Worm (Caenorhabditis elegans) whole organism, L1 larva: ENCODE data around the gene F22B3.5.

Experiments used
- aly-2 ChIP-seq: fragments of 150-350 bp; optimal IDR thresholded peaks from 2 replicates; lab custom pipeline; 2014; ENCODE audit warnings: missing biosample characterization, missing genetic modification characterization
- ama-1 ChIP-seq: fragments of 150-350 bp; optimal IDR thresholded peaks from 2 replicates; lab custom pipeline; 2014
- fkh-10 ChIP-seq: sonication (generic microtip); optimal IDR thresholded peaks from 2 replicates; lab custom pipeline; 2017; ENCODE audit warnings: missing biosample characterization, missing genetic modification reagents, missing genetic modification characterization
- mep-1 ChIP-seq: fragments of 150-350 bp; optimal IDR thresholded peaks from 2 replicates; lab custom pipeline; 2014; ENCODE audit warnings: missing biosample characterization, missing genetic modification characterization
- nhr-237 ChIP-seq: fragments of 150-350 bp; optimal IDR thresholded peaks from 2 replicates; lab custom pipeline; 2014; ENCODE audit warnings: missing biosample characterization, missing genetic modification characterization
- rnt-1 ChIP-seq: sonication (generic microtip); optimal IDR thresholded peaks from 2 replicates; lab custom pipeline; 2016; ENCODE audit warnings: mild to moderate bottlenecking, missing genetic modification characterization, moderate library complexity, missing compliant biosample characterization
- skn-1 ChIP-seq: fragments of 150-350 bp; optimal IDR thresholded peaks from 2 replicates; lab custom pipeline; 2014; ENCODE audit warnings: missing biosample characterization, missing genetic modification characterization
- ztf-4 ChIP-seq: fragments of 150-350 bp; optimal IDR thresholded peaks from 2 replicates; lab custom pipeline; 2014; ENCODE audit warnings: missing biosample characterization, missing genetic modification characterization

- TF ChIP-seq nhr-237 (tag; lab: Kevin White, UChicago) = no peak
- no peak for TF ChIP-seq rnt-1 (tag; lab: Kevin White, UChicago)
- TF ChIP-seq mep-1 = no peak
- no peak for TF ChIP-seq skn-1 (tag; lab: Kevin White, UChicago)
- no peak for TF ChIP-seq ama-1 (lab: Kevin White, UChicago)
- no peak for TF ChIP-seq fkh-10 (GFP tag; lab: Kevin White, UChicago)
- TF ChIP-seq aly-2 (tag; lab: Kevin White, UChicago) = no peak
- TF ChIP-seq ztf-4 (tag; lab: Kevin White, UChicago) = no peak
These were observed 14.8 kb upstream of the F22B3.5 start for ce11 chrIV:11431448-11431847.
